Worm (Caenorhabditis elegans): Measurements from ENCODE around the gene R03H10.6.
A peak's percentile ranks its signal among the peaks of the same experiment; 100 is the strongest.
"Not testable (repeated sequence)": the region's sequence is repeated elsewhere in the genome, so short reads cannot be mapped to it uniquely, and the experiment has no call there.

The R03H10.6 gene

DNA sequence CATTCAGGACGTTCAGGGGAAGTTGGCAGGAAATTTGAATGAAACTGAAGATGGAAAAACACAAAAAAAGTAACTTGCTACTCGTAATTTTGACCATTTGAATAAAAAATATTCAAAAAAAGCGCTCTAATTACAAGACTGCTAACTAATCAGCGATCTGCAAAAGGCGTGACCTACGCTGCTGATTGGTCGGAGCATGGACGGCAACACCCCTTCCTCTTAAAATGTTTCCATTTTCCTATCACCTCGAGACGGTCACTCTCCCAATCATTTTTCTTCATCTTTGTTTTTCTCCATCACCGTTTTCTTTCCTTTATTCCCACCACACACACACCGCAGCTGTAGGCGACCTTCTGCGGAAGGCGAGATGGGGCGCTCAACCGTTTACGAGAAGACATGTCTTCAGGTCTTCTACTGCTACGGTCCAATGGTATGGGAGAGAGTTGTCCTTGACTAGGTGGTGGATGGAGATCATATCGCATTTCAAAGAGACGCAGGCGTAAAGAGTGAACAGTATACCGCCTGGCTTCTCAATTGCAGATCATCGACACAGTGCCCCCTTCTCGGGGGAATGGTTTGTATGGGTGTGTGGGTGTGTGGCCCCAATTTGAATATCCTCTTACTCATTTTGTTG, 21.7 kb downstream of the R03H10.6 start (continued):
- no peak for TF ChIP-seq ceh-8 (GFP tag; optimal IDR thresholded peaks at IDR 0.05)
- no peak for TF ChIP-seq hlh-4 (tag; optimal IDR thresholded peaks at IDR 0.05)

DNA sequence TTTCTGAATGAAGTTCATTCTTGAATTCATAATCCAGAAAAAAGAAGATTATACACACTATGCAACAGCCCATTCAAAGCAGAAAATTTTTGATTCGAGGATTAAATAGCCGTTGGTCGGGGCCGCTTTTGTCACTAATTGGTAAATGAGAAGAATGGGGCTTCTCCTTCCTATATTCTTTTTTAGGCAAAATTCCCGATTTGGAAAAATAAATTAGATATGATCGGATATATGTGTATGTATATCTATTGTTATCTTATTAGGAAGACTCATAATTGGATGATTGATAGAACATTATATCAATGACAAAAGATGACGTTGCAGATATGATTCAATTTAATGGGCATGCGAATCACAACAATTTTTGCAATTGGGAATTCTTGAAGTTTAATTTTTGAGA, 23.1 kb downstream of the R03H10.6 start:
- TF ChIP-seq sox-4 (tag; optimal IDR thresholded peaks at IDR 0.05): no peak
- TF ChIP-seq unc-98 (GFP tag; IDR thresholded peaks at IDR 0.05): no peak
- no peak for TF ChIP-seq vab-15 (tag; optimal IDR thresholded peaks at IDR 0.05)
- no peak for TF ChIP-seq fkh-8 (tag; optimal IDR thresholded peaks at IDR 0.05)
- no peak for TF ChIP-seq ztf-4 (tag; optimal IDR thresholded peaks at IDR 0.05)
- TF ChIP-seq snpc-4 (tag; optimal IDR thresholded peaks at IDR 0.05): no peak
- TF ChIP-seq unc-86 (tag; optimal IDR thresholded peaks at IDR 0.05): no peak
- TF ChIP-seq pag-3 (tag; optimal IDR thresholded peaks at IDR 0.05; ENCODE audit: borderline replicate concordance, insufficient read depth): no peak
- TF ChIP-seq pqm-1 (tag; optimal IDR thresholded peaks at IDR 0.05): no peak
- TF ChIP-seq efl-1 (optimal IDR thresholded peaks at IDR 0.05): no peak
- TF ChIP-seq efl-1 (GFP tag; optimal IDR thresholded peaks at IDR 0.05 in 1 of 2): peak in 1 of 2 experiments; percentile 31
- TF ChIP-seq dsc-1 (tag; optimal IDR thresholded peaks at IDR 0.05): peak; percentile 93

DNA sequence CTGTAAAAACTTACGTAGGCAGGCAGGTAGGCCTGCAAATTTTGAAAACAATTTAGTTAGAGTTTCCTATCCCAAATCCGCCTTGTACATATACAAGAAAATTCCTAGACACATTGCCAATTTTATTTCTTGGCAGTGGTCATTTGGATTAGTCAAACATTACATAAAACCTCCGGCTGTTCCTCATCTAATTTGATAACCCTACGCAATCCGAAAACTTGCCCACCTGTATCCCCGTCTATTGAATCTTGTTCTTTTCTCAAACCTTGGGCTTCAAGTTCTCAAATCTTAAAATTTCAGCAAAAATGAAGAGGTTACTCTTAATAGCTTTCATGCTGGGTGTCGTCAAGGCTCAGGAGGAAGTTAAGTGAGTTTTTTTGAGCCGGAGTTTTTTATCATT, 27.3 kb downstream of the R03H10.6 start, which contains the start of gene F56D3.1:
Gene F56D3.1 (plus strand): TSS at position 301 of the 400 bp plus-strand sequence.
- TF ChIP-seq hlh-4 (tag; optimal IDR thresholded peaks at IDR 0.05) (no peak), alr-1 (tag; optimal IDR thresholded peaks at IDR 0.05; ENCODE audit: borderline replicate concordance) (no peak), pax-3 (tag; optimal IDR thresholded peaks at IDR 0.05) (no peak)

DNA sequence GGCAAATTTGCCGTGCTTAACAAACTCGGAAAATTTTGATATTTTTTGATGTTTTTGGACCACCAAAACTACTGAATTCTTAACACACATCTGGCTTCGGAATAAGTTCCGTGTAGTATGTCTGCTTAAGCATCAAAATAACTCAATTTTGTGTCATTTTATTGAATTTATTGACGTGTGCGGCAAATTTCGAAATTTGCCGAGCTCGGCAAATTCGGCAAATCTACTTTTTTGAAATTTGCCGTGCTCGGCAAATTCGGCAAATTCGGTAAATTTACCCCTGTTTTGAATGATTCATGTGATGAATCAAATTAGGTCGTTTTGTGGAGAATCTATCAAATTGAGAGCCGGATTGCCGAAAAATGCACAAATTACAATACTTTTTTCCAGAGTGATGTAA, 38.0 kb downstream of the R03H10.6 start, which contains the start of gene ast-1:
Gene ast-1 (minus strand): TSS at position 101 of the 400 bp plus-strand sequence.
- TF ChIP-seq unc-130 (tag; optimal IDR thresholded peaks at IDR 0.05); ceh-88 (GFP tag; IDR thresholded peaks at IDR 0.05); mep-1 (tag; optimal IDR thresholded peaks at IDR 0.05): not testable (repeated sequence)

DNA sequence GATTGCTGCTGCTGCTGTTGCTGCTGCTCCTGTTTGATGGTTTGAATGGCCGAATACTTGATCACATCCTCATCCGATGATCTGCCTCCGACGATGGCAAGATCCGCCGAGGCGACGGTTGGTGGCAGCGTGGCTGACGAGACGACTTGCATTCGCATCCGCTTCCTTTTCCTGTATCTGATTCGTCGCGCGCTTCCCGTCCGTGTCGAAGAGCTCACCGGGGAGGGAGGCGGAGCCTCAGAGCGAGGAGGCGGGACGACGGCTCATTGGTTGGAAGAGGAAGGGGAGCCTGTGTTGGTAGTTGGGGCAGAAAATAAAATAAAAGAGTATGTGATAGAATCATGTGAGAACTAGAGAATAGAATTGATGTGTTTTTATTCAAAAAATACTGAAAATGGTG, 38.6 kb downstream of the R03H10.6 start:
- TF ChIP-seq nhr-47 (tag; optimal IDR thresholded peaks at IDR 0.05) (peak; percentile 16), unc-86 (tag; optimal IDR thresholded peaks at IDR 0.05) (peak; percentile 60), nhr-76 (tag; optimal IDR thresholded peaks at IDR 0.05) (no peak), elt-2 (tag; optimal IDR thresholded peaks at IDR 0.05) (no peak), isw-1 (GFP tag; IDR thresholded peaks at IDR 0.05) (no peak), pax-3 (tag; optimal IDR thresholded peaks at IDR 0.05) (no peak), Y116A8C.19 (tag; optimal IDR thresholded peaks at IDR 0.05; ENCODE audit: borderline replicate concordance) (no peak), efl-3 (GFP tag; optimal IDR thresholded peaks at IDR 0.05) (no peak), skn-1 (tag; optimal IDR thresholded peaks at IDR 0.05) (no peak), tbx-2 (tag; optimal IDR thresholded peaks at IDR 0.05) (peak; percentile 6), vab-15 (tag; optimal IDR thresholded peaks at IDR 0.05) (no peak), nhr-237 (tag; optimal IDR thresholded peaks at IDR 0.05) (no peak), ztf-11 (tag; optimal IDR thresholded peaks at IDR 0.05) (no peak), nhr-20 (tag; optimal IDR thresholded peaks at IDR 0.05) (no peak), grh-1 (GFP tag; IDR thresholded peaks at IDR 0.05) (no peak), fkh-8 (tag; optimal IDR thresholded peaks at IDR 0.05) (peak; percentile 47), efl-1 (optimal IDR thresholded peaks at IDR 0.05) (no peak), efl-1 (GFP tag; optimal IDR thresholded peaks at IDR 0.05 in 1 of 2) (no peak), fkh-10 (GFP tag; optimal IDR thresholded peaks at IDR 0.05) (peak; percentile 32), ceh-8 (GFP tag; optimal IDR thresholded peaks at IDR 0.05) (no peak), ets-5 (GFP tag; IDR thresholded peaks at IDR 0.05) (no peak), lin-14 (GFP tag; optimal IDR thresholded peaks at IDR 0.05) (peak; percentile 72), ceh-90 (tag; optimal IDR thresholded peaks at IDR 0.05) (no peak)

Data from whole organism, L1 larva.